Worm (Caenorhabditis elegans) whole organism, midembryonic: ENCODE results near the gene tmem-184.

Source experiments
- T22C8.4 ChIP-seq: fragments of 200-800 bp; sonication (Bioruptor generic); IDR thresholded peaks from 2 replicates; pipeline ENCODE4 v1.3.6; 2022; ENCODE audit warnings: missing genetic modification characterization, missing compliant biosample characterization
- cog-1 ChIP-seq: sonication (generic microtip); optimal IDR thresholded peaks from 2 replicates; lab custom pipeline; 2016; ENCODE audit warnings: missing genetic modification characterization, missing compliant biosample characterization
- flt-1 ChIP-seq: fragments of 200-800 bp; sonication (Bioruptor generic); IDR thresholded peaks from 2 replicates; pipeline ENCODE4 v1.3.6; 2022; ENCODE audit warnings: missing genetic modification characterization, missing compliant biosample characterization
- med-1 ChIP-seq: sonication (generic microtip); optimal IDR thresholded peaks from 2 replicates; lab custom pipeline; 2017; ENCODE audit warnings: missing genetic modification characterization, mild to moderate bottlenecking, missing compliant biosample characterization, antibody characterized with exemption, missing genetic modification reagents; ENCODE audit not compliant: insufficient read depth
- ref-1 ChIP-seq: fragments of 200-800 bp; sonication (Bioruptor generic); conservative IDR thresholded peaks from 2 replicates; pipeline ENCODE4 v1.3.6; 2022; ENCODE audit warnings: missing genetic modification reagents, missing genetic modification characterization, missing compliant biosample characterization
- ztf-23 ChIP-seq: fragments of 200-800 bp; sonication (Bioruptor generic); IDR thresholded peaks from 2 replicates; pipeline ENCODE4 v1.3.6; 2022; ENCODE audit warnings: missing genetic modification reagents, missing genetic modification characterization, missing compliant biosample characterization
- ztf-29 ChIP-seq: fragments of 200-800 bp; sonication (Bioruptor generic); IDR thresholded peaks from 2 replicates; pipeline ENCODE4 v1.3.6; 2022; ENCODE audit warnings: missing genetic modification reagents, missing genetic modification characterization, missing compliant biosample characterization

ce11 chrX:14729319-14729718 is 22.7 kb upstream of the tmem-184 start, which contains the start of gene tsp-8:
- TF ChIP-seq ref-1 (GFP tag; lab: Robert Waterston, UW) (no peak), flt-1 (GFP tag; lab: Robert Waterston, UW) (no peak), cog-1 (no peak), med-1 (no peak), T22C8.4 (GFP tag; lab: Robert Waterston, UW) (no peak), ztf-29 (GFP tag; lab: Robert Waterston, UW) (no peak), ztf-23 (GFP tag; lab: Robert Waterston, UW) (no peak)
